Worm (Caenorhabditis elegans) whole organism, L2 larva: ENCODE data around the gene nhr-51.

ENCODE experiments used
- F13H6.1 ChIP-seq: sonication (generic microtip); optimal IDR thresholded peaks from 2 replicates; lab custom pipeline; 2016; ENCODE audit warnings: missing genetic modification characterization, missing compliant biosample characterization
- R02D3.7 ChIP-seq: fragments of 150-350 bp; optimal IDR thresholded peaks from 2 replicates; lab custom pipeline; 2014; ENCODE audit warnings: missing biosample characterization, missing genetic modification characterization
- Y55F3AM.14 ChIP-seq: fragments of 200-800 bp; sonication (Bioruptor generic); optimal IDR thresholded peaks from 2 replicates; lab custom pipeline; 2018; ENCODE audit warnings: mild to moderate bottlenecking, missing genetic modification characterization, missing compliant biosample characterization
- aly-2 ChIP-seq: fragments of 150-350 bp; optimal IDR thresholded peaks from 2 replicates; lab custom pipeline; 2014; ENCODE audit warnings: missing biosample characterization, missing genetic modification characterization
- ama-1 ChIP-seq: fragments of 150-350 bp; optimal IDR thresholded peaks from 2 replicates; lab custom pipeline; 2018; ENCODE audit warnings: inconsistent platforms
- blmp-1 ChIP-seq: sonication (generic microtip); optimal IDR thresholded peaks from 2 replicates; lab custom pipeline; 2017; ENCODE audit warnings: missing genetic modification characterization, mild to moderate bottlenecking, missing compliant biosample characterization, antibody characterized with exemption, moderate library complexity; ENCODE audit not compliant: insufficient read depth
- ceh-16 ChIP-seq: fragments of 150-350 bp; optimal IDR thresholded peaks from 2 replicates; lab custom pipeline; 2014; ENCODE audit warnings: missing biosample characterization, missing genetic modification characterization
- ceh-82 ChIP-seq: fragments of 150-350 bp; optimal IDR thresholded peaks from 2 replicates; lab custom pipeline; 2014; ENCODE audit warnings: missing biosample characterization, missing genetic modification characterization
- dmd-4 ChIP-seq: sonication (generic microtip); optimal IDR thresholded peaks from 2 replicates; lab custom pipeline; 2017; ENCODE audit warnings: missing biosample characterization, missing genetic modification characterization
- elt-1 ChIP-seq: fragments of 150-350 bp; optimal IDR thresholded peaks from 2 replicates; lab custom pipeline; 2014; ENCODE audit warnings: missing biosample characterization, missing genetic modification characterization
- fos-1 ChIP-seq: fragments of 150-350 bp; optimal IDR thresholded peaks from 2 replicates; lab custom pipeline; 2014; ENCODE audit warnings: missing biosample characterization, missing genetic modification characterization
- gmeb-1 ChIP-seq: fragments of 150-350 bp; optimal IDR thresholded peaks from 2 replicates; lab custom pipeline; 2014; ENCODE audit warnings: missing biosample characterization, missing genetic modification characterization
- lin-13 ChIP-seq: fragments of 150-350 bp; optimal IDR thresholded peaks from 2 replicates; lab custom pipeline; 2014; ENCODE audit warnings: missing biosample characterization, missing genetic modification reagents, missing genetic modification characterization
- lin-39 ChIP-seq: fragments of 150-350 bp; optimal IDR thresholded peaks from 2 replicates; lab custom pipeline; 2014; ENCODE audit warnings: missing biosample characterization, missing genetic modification reagents, missing genetic modification characterization
- mab-5 ChIP-seq: fragments of 150-350 bp; optimal IDR thresholded peaks from 2 replicates; lab custom pipeline; 2014; ENCODE audit warnings: missing biosample characterization, missing genetic modification characterization
- mdl-1 ChIP-seq, 2 experiments: fragments of 150-350 bp in 1 of 2; sonication (generic microtip) in 1 of 2; optimal IDR thresholded peaks; 2 replicates each; lab custom pipeline; 2017; ENCODE audit warnings: missing biosample characterization in 2 of 2, missing genetic modification characterization in 2 of 2
- nhr-10 ChIP-seq: sonication (generic microtip); optimal IDR thresholded peaks from 2 replicates; lab custom pipeline; 2017; ENCODE audit warnings: missing biosample characterization, missing genetic modification characterization
- nhr-129 ChIP-seq: fragments of 150-350 bp; optimal IDR thresholded peaks from 2 replicates; lab custom pipeline; 2014; ENCODE audit warnings: missing biosample characterization, missing genetic modification characterization
- nhr-25 ChIP-seq: fragments of 150-350 bp; sonication (generic microtip); optimal IDR thresholded peaks from 3 replicates; lab custom pipeline; 2014; ENCODE audit warnings: missing biosample characterization, missing genetic modification characterization
- nhr-6 ChIP-seq: fragments of 150-350 bp; optimal IDR thresholded peaks from 2 replicates; lab custom pipeline; 2014; ENCODE audit warnings: missing biosample characterization, missing genetic modification characterization
- peb-1 ChIP-seq: fragments of 150-350 bp; optimal IDR thresholded peaks from 2 replicates; lab custom pipeline; 2014; ENCODE audit warnings: missing biosample characterization, missing genetic modification characterization
- sma-3 ChIP-seq: sonication (generic microtip); optimal IDR thresholded peaks from 2 replicates; lab custom pipeline; 2016; ENCODE audit warnings: missing genetic modification reagents, missing genetic modification characterization, missing compliant biosample characterization
- snpc-4 ChIP-seq: fragments of 150-350 bp; optimal IDR thresholded peaks from 2 replicates; lab custom pipeline; 2014; ENCODE audit warnings: missing biosample characterization, missing genetic modification characterization
- unc-39 ChIP-seq: fragments of 150-350 bp; optimal IDR thresholded peaks from 2 replicates; lab custom pipeline; 2014; ENCODE audit warnings: missing biosample characterization, missing genetic modification characterization
- unc-55 ChIP-seq: fragments of 150-350 bp; sonication (generic microtip); optimal IDR thresholded peaks from 3 replicates; lab custom pipeline; 2014; ENCODE audit warnings: missing biosample characterization, missing genetic modification reagents, missing genetic modification characterization
- unc-62 ChIP-seq: fragments of 150-350 bp; optimal IDR thresholded peaks from 2 replicates; lab custom pipeline; 2014; ENCODE audit warnings: missing biosample characterization, missing genetic modification reagents, missing genetic modification characterization
- zag-1 ChIP-seq: fragments of 150-350 bp; optimal IDR thresholded peaks from 2 replicates; lab custom pipeline; 2014; ENCODE audit warnings: missing biosample characterization, missing genetic modification characterization
- ztf-11 ChIP-seq: sonication (generic microtip); optimal IDR thresholded peaks from 2 replicates; lab custom pipeline; 2017; ENCODE audit warnings: missing biosample characterization, missing genetic modification characterization

The nhr-51 gene

DNA sequence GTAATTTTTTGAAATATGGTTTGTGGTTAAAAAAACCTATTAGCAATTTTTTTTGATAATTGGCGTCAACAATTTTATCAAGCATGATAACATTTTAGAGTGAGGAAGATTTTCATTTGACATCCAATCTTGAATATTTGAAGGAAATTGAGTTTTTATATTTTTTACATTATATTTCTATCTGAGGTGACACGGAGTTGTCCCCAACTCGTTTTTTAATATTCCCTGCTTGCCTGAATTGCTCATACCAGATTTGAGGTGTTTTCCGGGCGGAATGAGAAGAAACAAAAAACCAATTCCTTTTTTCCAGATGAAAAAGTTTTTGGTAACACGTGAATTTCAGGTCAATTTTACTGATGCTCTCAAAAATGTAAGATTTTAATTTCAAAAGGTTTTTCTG, 45.8 kb downstream of the nhr-51 start, which contains the start of gene Y6E2A.7:
TSS of gene Y6E2A.7 (plus strand) at position 301 of the 400 bp plus-strand sequence.
- TF ChIP-seq zag-1 (tag; lab: Kevin White, UChicago) (no peak), sma-3 (no peak), peb-1 (tag; lab: Kevin White, UChicago) (no peak), nhr-25 (tag; lab: Kevin White, UChicago) (no peak), dmd-4 (no peak), aly-2 (no peak), gmeb-1 (tag; lab: Kevin White, UChicago) (no peak), lin-39 (tag; lab: Kevin White, UChicago) (no peak), mab-5 (tag; lab: Kevin White, UChicago) (no peak), F13H6.1 (tag; lab: Kevin White, UChicago) (no peak)

DNA sequence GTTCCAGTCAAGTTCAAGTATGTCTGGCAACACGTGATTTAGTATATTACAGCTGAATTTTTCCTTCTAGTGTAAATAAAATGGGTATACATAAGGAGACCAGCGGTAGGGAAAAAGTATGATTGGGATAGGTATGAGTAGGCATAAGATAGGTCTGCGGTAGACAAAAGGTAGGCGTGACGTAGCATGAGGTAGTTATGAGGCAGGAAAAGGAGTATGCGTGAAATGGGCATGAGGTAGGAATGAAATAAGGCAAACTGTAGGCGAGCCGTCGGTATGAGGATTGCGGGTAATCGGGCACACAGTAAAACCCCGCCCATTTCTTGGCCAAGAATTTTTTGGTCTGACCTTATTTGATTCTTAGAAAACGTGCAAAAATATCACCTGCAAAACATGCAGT, 47.6 kb downstream of the nhr-51 start:
- no peak for TF ChIP-seq nhr-6 (tag; lab: Kevin White, UChicago)
- no peak for TF ChIP-seq Y55F3AM.14 (GFP tag; lab: Kevin White, UChicago)
- TF ChIP-seq ceh-82, result no peak
- TF ChIP-seq unc-55 (GFP tag; lab: Kevin White, UChicago), result no peak
- TF ChIP-seq ama-1, result no peak
- no peak for TF ChIP-seq R02D3.7 (tag; lab: Kevin White, UChicago)
- TF ChIP-seq aly-2, result no peak
- no peak for TF ChIP-seq blmp-1 (tag; lab: Kevin White, UChicago)
- TF ChIP-seq elt-1 (tag; lab: Kevin White, UChicago), result no peak
- no peak for TF ChIP-seq mdl-1 (tag; optimal IDR thresholded peaks at IDR 0.05; lab: Kevin White, UChicago)
- no peak for TF ChIP-seq snpc-4 (tag; lab: Kevin White, UChicago)
- TF ChIP-seq fos-1 (tag; lab: Kevin White, UChicago), result no peak
- no peak for TF ChIP-seq unc-39 (tag; lab: Kevin White, UChicago)
- no peak for TF ChIP-seq nhr-129
- TF ChIP-seq zag-1 (tag; lab: Kevin White, UChicago), result no peak
- TF ChIP-seq nhr-10, result no peak
- no peak for TF ChIP-seq lin-13 (GFP tag; lab: Kevin White, UChicago)
- no peak for TF ChIP-seq mab-5 (tag; lab: Kevin White, UChicago)

DNA sequence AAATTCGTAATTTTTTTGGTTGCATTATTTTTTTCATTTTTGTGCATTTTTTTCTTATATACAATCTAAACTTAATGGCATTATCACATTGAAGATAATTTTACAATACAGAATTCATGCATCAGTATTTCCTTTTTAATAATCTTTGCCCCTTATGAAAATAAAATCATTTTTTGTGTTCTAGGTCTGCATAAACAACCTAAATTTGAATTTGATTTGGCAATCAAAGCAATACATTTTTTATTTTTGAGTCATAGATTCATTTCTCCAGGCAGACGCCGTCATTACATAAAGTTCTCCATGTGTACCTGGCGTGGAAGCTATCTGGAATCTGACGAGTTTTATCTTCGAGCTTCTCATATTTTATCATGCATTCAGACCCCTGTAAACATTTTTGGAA, 48.1 kb downstream of the nhr-51 start, which contains the start of gene srh-140:
TSS of gene srh-140 (plus strand) at position 301 of the 400 bp plus-strand sequence.
- TF ChIP-seq R02D3.7 (tag; lab: Kevin White, UChicago), result no peak
- no peak for TF ChIP-seq unc-55 (GFP tag; lab: Kevin White, UChicago)
- TF ChIP-seq ceh-16 (tag; lab: Kevin White, UChicago), result no peak
- TF ChIP-seq dmd-4, result no peak
- TF ChIP-seq mdl-1 (tag; optimal IDR thresholded peaks at IDR 0.05; lab: Kevin White, UChicago), result no peak
- no peak for TF ChIP-seq ztf-11 (tag; lab: Kevin White, UChicago)
- TF ChIP-seq nhr-129, result no peak
- TF ChIP-seq ceh-82, result no peak
- no peak for TF ChIP-seq unc-39 (tag; lab: Kevin White, UChicago)
- TF ChIP-seq unc-62 (GFP tag; lab: Kevin White, UChicago), result no peak
